Fruit fly (Drosophila melanogaster) whole organism, embryonic: Measurements from ENCODE around the gene CG10365.
A peak's percentile ranks its signal among the peaks of the same experiment; 100 is the strongest.

ENCODE experiments used
- Awh ChIP-seq: fragments of 200-800 bp; sonication (Bioruptor generic); IDR thresholded peaks from 2 replicates; pipeline ENCODE4, ENCODE4 v1.3.6; 2022; ENCODE audit warnings: missing biosample characterization, missing genetic modification characterization
- BEAF-32 ChIP-seq: fragments of 200-800 bp; sonication (Bioruptor generic); optimal IDR thresholded peaks from 3 replicates; lab custom pipeline; 2017; ENCODE audit warnings: missing biosample characterization, missing genetic modification characterization, mild to moderate bottlenecking, moderate library complexity, missing genetic modification reagents
- BtbVII ChIP-seq: fragments of 200-800 bp; sonication (Bioruptor generic); optimal IDR thresholded peaks from 3 replicates; lab custom pipeline; 2017; ENCODE audit warnings: missing biosample characterization, mild to moderate bottlenecking, missing genetic modification characterization
- CG12299 ChIP-seq: fragments of 200-800 bp; sonication (Bioruptor generic); optimal IDR thresholded peaks from 2 replicates; lab custom pipeline; 2018; ENCODE audit warnings: missing biosample characterization, mild to moderate bottlenecking, missing genetic modification characterization
- CG15601 ChIP-seq: fragments of 200-800 bp; sonication (Bioruptor generic); optimal IDR thresholded peaks from 3 replicates; lab custom pipeline; 2019; ENCODE audit warnings: missing biosample characterization, mild to moderate bottlenecking, missing genetic modification characterization, moderate library complexity
- CG16779 ChIP-seq: fragments of 200-800 bp; sonication (Bioruptor generic); IDR thresholded peaks from 2 replicates; pipeline ENCODE4 v1.3.6; 2022; ENCODE audit warnings: missing biosample characterization, missing genetic modification characterization
- CG16813 ChIP-seq: fragments of 200-800 bp; sonication (Bioruptor generic); IDR thresholded peaks from 3 replicates; pipeline ENCODE4 v1.3.6; 2022; ENCODE audit warnings: missing biosample characterization, missing genetic modification characterization; ENCODE audit not compliant: partially characterized antibody
- CG2120 ChIP-seq: fragments of 200-800 bp; sonication (Bioruptor generic); optimal IDR thresholded peaks from 3 replicates; lab custom pipeline; 2016; ENCODE audit warnings: missing biosample characterization, missing genetic modification characterization
- CG2129 ChIP-seq: fragments of 200-800 bp; sonication (Bioruptor generic); IDR thresholded peaks from 2 replicates; pipeline ENCODE4 v1.3.6; 2022; ENCODE audit warnings: missing biosample characterization, missing genetic modification characterization; ENCODE audit not compliant: partially characterized antibody
- CG2875 ChIP-seq: fragments of 200-800 bp; sonication (Bioruptor generic); optimal IDR thresholded peaks from 2 replicates; lab custom pipeline; 2017; ENCODE audit warnings: missing biosample characterization, mild to moderate bottlenecking, missing genetic modification characterization, missing genetic modification reagents
- CG30020 ChIP-seq: fragments of 200-800 bp; optimal IDR thresholded peaks from 2 replicates; lab custom pipeline; 2019; ENCODE audit warnings: missing biosample characterization, mild to moderate bottlenecking, missing genetic modification characterization, moderate library complexity
- CG3281 ChIP-seq: fragments of 200-800 bp; sonication (Bioruptor generic); optimal IDR thresholded peaks from 3 replicates; lab custom pipeline; 2017; ENCODE audit warnings: missing biosample characterization, mild to moderate bottlenecking, missing genetic modification characterization
- CG4730 ChIP-seq: fragments of 200-800 bp; sonication (Bioruptor generic); IDR thresholded peaks from 2 replicates; pipeline ENCODE4 v1.3.6; 2022; ENCODE audit warnings: missing biosample characterization, missing genetic modification characterization
- CG6254 ChIP-seq: fragments of 200-800 bp; sonication (Bioruptor generic); optimal IDR thresholded peaks from 3 replicates; lab custom pipeline; 2017; ENCODE audit warnings: mild to moderate bottlenecking, missing biosample characterization, missing genetic modification reagents, missing genetic modification characterization
- CG6683 ChIP-seq: fragments of 200-800 bp; sonication (Bioruptor generic); optimal IDR thresholded peaks from 2 replicates; lab custom pipeline; 2017; ENCODE audit warnings: missing biosample characterization, mild to moderate bottlenecking, missing genetic modification characterization, missing genetic modification reagents
- CG9817 ChIP-seq: fragments of 200-800 bp; sonication (Bioruptor generic); optimal IDR thresholded peaks from 2 replicates; lab custom pipeline; 2018; ENCODE audit warnings: missing biosample characterization, mild to moderate bottlenecking, missing genetic modification characterization, moderate library complexity
- CTCF ChIP-seq: fragments of 200-800 bp; sonication (Bioruptor generic); optimal IDR thresholded peaks from 2 replicates; lab custom pipeline; 2017; ENCODE audit warnings: missing biosample characterization, mild to moderate bottlenecking, missing genetic modification characterization, moderate library complexity
- Dip2 ChIP-seq: fragments of 200-800 bp; sonication (Bioruptor generic); IDR thresholded peaks from 2 replicates; pipeline ENCODE4 v1.3.6; 2022; ENCODE audit warnings: missing biosample characterization, missing genetic modification characterization
- Drgx ChIP-seq: fragments of 200-800 bp; sonication (Bioruptor generic); IDR thresholded peaks from 2 replicates; pipeline ENCODE4 v1.3.6; 2022; ENCODE audit warnings: missing biosample characterization, missing genetic modification characterization
- E2f2 ChIP-seq: fragments of 200-800 bp; sonication (Bioruptor generic); IDR thresholded peaks from 2 replicates; pipeline ENCODE4 v1.3.6; 2022; ENCODE audit warnings: missing biosample characterization, missing genetic modification characterization
- Eip74EF ChIP-seq, 2 experiments: fragments of 200-800 bp in 1 of 2; fragments of >200 bp in 1 of 2; sonication (Bioruptor generic) in 1 of 2; optimal IDR thresholded peaks; 2 replicates each; lab custom pipeline; 2017 to 2019; ENCODE audit warnings: missing biosample characterization in 2 of 2, missing genetic modification characterization in 2 of 2, mild to moderate bottlenecking in 1 of 2, moderate library complexity in 1 of 2
- HHEX ChIP-seq: fragments of 200-800 bp; sonication (Bioruptor generic); optimal IDR thresholded peaks from 3 replicates; lab custom pipeline; 2017; ENCODE audit warnings: missing biosample characterization, mild to moderate bottlenecking, missing genetic modification characterization, missing genetic modification reagents
- Jarid2 ChIP-seq: fragments of 200-800 bp; sonication (Bioruptor generic); optimal IDR thresholded peaks from 3 replicates; lab custom pipeline; 2017; ENCODE audit warnings: mild to moderate bottlenecking, missing biosample characterization, missing genetic modification reagents, missing genetic modification characterization
- Med ChIP-seq: fragments of 200-800 bp; sonication (Bioruptor generic); peaks from one replicate; lab custom pipeline; 2016; ENCODE audit warnings: missing biosample characterization, missing genetic modification characterization, mild to moderate bottlenecking, inconsistent platforms, moderate library complexity
- Nf-YB ChIP-seq: fragments of 200-800 bp; sonication (Bioruptor generic); optimal IDR thresholded peaks from 3 replicates; lab custom pipeline; 2019; ENCODE audit warnings: missing biosample characterization, mild to moderate bottlenecking, missing genetic modification characterization, moderate library complexity
- NfI ChIP-seq: fragments of 200-800 bp; sonication (Bioruptor generic); optimal IDR thresholded peaks from 3 replicates; lab custom pipeline; 2018; ENCODE audit warnings: missing biosample characterization, mild to moderate bottlenecking, missing genetic modification characterization, moderate library complexity
- Sin3A ChIP-seq: fragments of >200 bp; optimal IDR thresholded peaks from 2 replicates; lab custom pipeline; 2018
- TFAM ChIP-seq: fragments of 200-800 bp; sonication (Bioruptor generic); optimal IDR thresholded peaks from 2 replicates; lab custom pipeline; 2017; ENCODE audit warnings: missing biosample characterization, missing genetic modification characterization, inconsistent platforms
- bab2 ChIP-seq: fragments of 200-800 bp; sonication (Bioruptor generic); optimal IDR thresholded peaks from 2 replicates; lab custom pipeline; 2016; ENCODE audit warnings: missing biosample characterization, missing genetic modification characterization
- bigmax ChIP-seq: fragments of 200-800 bp; sonication (Bioruptor generic); optimal IDR thresholded peaks from 2 replicates; lab custom pipeline; 2018; ENCODE audit warnings: missing biosample characterization, mild to moderate bottlenecking, missing genetic modification characterization
- caup ChIP-seq: fragments of 200-800 bp; sonication (Bioruptor generic); optimal IDR thresholded peaks from 3 replicates; lab custom pipeline; 2017; ENCODE audit warnings: missing biosample characterization, mild to moderate bottlenecking, missing genetic modification characterization, moderate library complexity; ENCODE audit not compliant: severe bottlenecking
- eyg ChIP-seq: fragments of 200-800 bp; sonication (Bioruptor generic); optimal IDR thresholded peaks from 3 replicates; lab custom pipeline; 2016; ENCODE audit warnings: missing biosample characterization, missing genetic modification characterization
- gcm2 ChIP-seq: fragments of 200-800 bp; sonication (Bioruptor generic); optimal IDR thresholded peaks from 2 replicates; lab custom pipeline; 2016; ENCODE audit warnings: missing biosample characterization, missing genetic modification characterization
- gem ChIP-seq: fragments of 200-800 bp; sonication (Bioruptor generic); optimal IDR thresholded peaks from 2 replicates; lab custom pipeline; 2019; ENCODE audit warnings: missing biosample characterization, mild to moderate bottlenecking, missing genetic modification characterization, moderate library complexity
- grn ChIP-seq: fragments of 200-800 bp; sonication (Bioruptor generic); optimal IDR thresholded peaks from 3 replicates; lab custom pipeline; 2017; ENCODE audit warnings: missing biosample characterization, missing genetic modification characterization
- gsb-n ChIP-seq: fragments of 200-800 bp; sonication (Bioruptor generic); optimal IDR thresholded peaks from 3 replicates; lab custom pipeline; 2018; ENCODE audit warnings: missing biosample characterization, mild to moderate bottlenecking, missing genetic modification characterization
- hth ChIP-seq: fragments of >200 bp; optimal IDR thresholded peaks from 2 replicates; lab custom pipeline; 2017; ENCODE audit warnings: inconsistent platforms
- insv ChIP-seq, 2 experiments: fragments of 200-800 bp; sonication (Bioruptor generic); optimal IDR thresholded peaks; 3 replicates each; lab custom pipeline; 2016 to 2018; ENCODE audit warnings: missing biosample characterization in 2 of 2, missing genetic modification characterization in 2 of 2
- jing ChIP-seq: fragments of 200-800 bp; sonication (Bioruptor generic); optimal IDR thresholded peaks from 2 replicates; lab custom pipeline; 2018; ENCODE audit warnings: missing biosample characterization, mild to moderate bottlenecking, missing genetic modification characterization
- nerfin-2 ChIP-seq: fragments of 200-800 bp; sonication (Bioruptor generic); IDR thresholded peaks from 2 replicates; pipeline ENCODE4 v1.3.6; 2022; ENCODE audit warnings: missing biosample characterization, missing genetic modification characterization; ENCODE audit not compliant: partially characterized antibody
- pb ChIP-seq: fragments of 200-800 bp; sonication (Bioruptor generic); optimal IDR thresholded peaks from 3 replicates; lab custom pipeline; 2016; ENCODE audit warnings: missing biosample characterization, missing genetic modification characterization
- peb ChIP-seq: fragments of 200-800 bp; sonication (Bioruptor generic); IDR thresholded peaks from 2 replicates; pipeline ENCODE4 v1.3.6; 2022; ENCODE audit warnings: missing biosample characterization, missing genetic modification characterization
- prd ChIP-seq, 3 experiments: fragments of >200 bp in 2 of 3; fragments of 200-800 bp in 1 of 3; sonication (Bioruptor generic) in 1 of 3; optimal IDR thresholded peaks in 2 of 3; IDR thresholded peaks in 1 of 3; 2 replicates in 2 of 3; 3 replicates in 1 of 3; pipeline versions ENCODE4 v1.3.6 to Lab custom; 2017 to 2022; ENCODE audit warnings: missing biosample characterization in 1 of 3, missing genetic modification characterization in 1 of 3
- salm ChIP-seq: fragments of 200-800 bp; sonication (Bioruptor generic); optimal IDR thresholded peaks from 2 replicates; lab custom pipeline; 2018; ENCODE audit warnings: missing biosample characterization, mild to moderate bottlenecking, missing genetic modification characterization
- sc ChIP-seq, 3 experiments: fragments of >200 bp in 2 of 3; fragments of 200-800 bp in 1 of 3; sonication (Bioruptor generic) in 1 of 3; optimal IDR thresholded peaks; 2 replicates in 2 of 3; 3 replicates in 1 of 3; lab custom pipeline; 2017; ENCODE audit warnings: mild to moderate bottlenecking in 1 of 3, missing biosample characterization in 1 of 3, missing genetic modification characterization in 1 of 3, missing genetic modification reagents in 1 of 3
- sob ChIP-seq: fragments of 200-800 bp; sonication (Bioruptor generic); IDR thresholded peaks from 2 replicates; pipeline ENCODE4 v1.3.6; 2022; ENCODE audit warnings: missing biosample characterization, missing genetic modification characterization
- tio ChIP-seq: fragments of 200-800 bp; sonication (Bioruptor generic); optimal IDR thresholded peaks from 2 replicates; lab custom pipeline; 2017; ENCODE audit warnings: missing biosample characterization, missing genetic modification characterization, inconsistent platforms
- trem ChIP-seq: fragments of 200-800 bp; optimal IDR thresholded peaks from 3 replicates; lab custom pipeline; 2019; ENCODE audit warnings: missing biosample characterization, mild to moderate bottlenecking, missing genetic modification characterization, moderate library complexity

Gene CG10365

DNA sequence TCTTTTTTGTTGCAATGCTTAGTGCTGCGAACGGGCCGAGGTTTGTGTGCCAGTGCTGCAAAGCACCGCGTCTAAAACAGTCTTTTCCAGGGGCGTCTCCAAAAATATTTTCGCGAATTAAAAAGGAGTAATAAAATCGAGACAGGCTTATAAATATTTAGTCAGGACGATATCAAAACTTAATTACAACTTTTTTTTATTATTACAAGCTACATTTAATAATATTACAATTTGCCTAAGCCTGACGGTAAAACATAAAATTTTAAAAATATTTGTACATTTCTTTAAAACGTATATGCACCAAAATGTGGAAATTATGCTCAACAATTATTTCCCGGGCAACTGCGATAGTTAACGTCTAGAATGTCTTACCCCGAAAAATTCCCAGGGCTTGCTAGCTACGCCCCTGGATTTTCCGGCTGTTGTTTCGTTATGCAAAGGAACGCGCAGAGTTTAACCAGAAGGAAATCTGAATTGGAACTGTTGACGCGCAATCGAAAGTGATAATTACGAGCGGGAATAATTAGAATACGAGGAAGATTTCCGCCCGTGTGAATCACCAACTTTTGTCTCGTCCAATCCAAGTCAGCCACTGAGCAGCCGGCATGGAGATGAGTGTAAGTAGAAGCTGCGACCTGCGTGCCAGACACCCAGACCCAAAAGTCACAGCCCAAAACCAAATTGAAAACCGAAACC, 34.9 kb downstream of the CG10365 start, which contains the start of the genes PTPMT1 and Hrd3 (continued):
- peak; percentile 70 for TF ChIP-seq Dip2 (GFP tag; lab: Robert Waterston, UW)
- TF ChIP-seq E2f2 (GFP tag; lab: Robert Waterston, UW) = peak; percentile 79
- peak; percentile 98 for TF ChIP-seq CG9817 (tag; lab: Kevin White, UChicago)
- peak; percentile 95 for TF ChIP-seq trem (tag; lab: Kevin White, UChicago)
- peak; percentile 96 for TF ChIP-seq CG12299 (tag; lab: Kevin White, UChicago)
- TF ChIP-seq CG16813 (GFP tag; lab: Robert Waterston, UW) = peak; percentile 53; the same call in 2 of the 3 replicates
- TF ChIP-seq Drgx (GFP tag; lab: Robert Waterston, UW) = peak; percentile 93
- peak; percentile 99 for TF ChIP-seq HHEX (GFP tag; lab: Kevin White, UChicago)
- TF ChIP-seq CG6254 (GFP tag; lab: Kevin White, UChicago) = peak; percentile 94
- peak; percentile 97 for TF ChIP-seq CG2875 (GFP tag; lab: Kevin White, UChicago)
- TF ChIP-seq peb = peak; percentile 93
- peak; percentile 96 for TF ChIP-seq sob (GFP tag; lab: Robert Waterston, UW)
- TF ChIP-seq TFAM (GFP tag; lab: Kevin White, UChicago) = peak; percentile 88
- peak; percentile 99 for TF ChIP-seq CG3281 (GFP tag; lab: Kevin White, UChicago)
- TF ChIP-seq eyg = peak; percentile 94
- TF ChIP-seq bigmax (GFP tag; lab: Kevin White, UChicago) = peak; percentile 48
- peak; percentile 89 for TF ChIP-seq Nf-YB (GFP tag; lab: Kevin White, UChicago)
- peak; percentile 98 for TF ChIP-seq BtbVII (GFP tag; lab: Kevin White, UChicago)
- TF ChIP-seq prd (optimal IDR thresholded peaks at IDR 0.05; lab: Kevin White, UChicago) = no peak
- peak; percentile 98 for TF ChIP-seq prd (GFP tag; IDR thresholded peaks at IDR 0.05; lab: Robert Waterston, UW)
- peak; percentile 98 for TF ChIP-seq NfI (GFP tag; lab: Kevin White, UChicago)
- peak; percentile 95 for TF ChIP-seq CG6683 (GFP tag; lab: Kevin White, UChicago)
- TF ChIP-seq Jarid2 (GFP tag; lab: Kevin White, UChicago) = peak; percentile 92
- peak; percentile 98 for TF ChIP-seq caup (GFP tag; lab: Kevin White, UChicago)
- TF ChIP-seq CG15601 (tag; lab: Kevin White, UChicago) = peak; percentile 97
- no peak for TF ChIP-seq hth (lab: Kevin White, UChicago)
- peak; percentile 76 to 85 for TF ChIP-seq insv (GFP tag; optimal IDR thresholded peaks at IDR 0.05; lab: Kevin White, UChicago)
- peak; percentile 95 for TF ChIP-seq gcm2 (GFP tag; lab: Kevin White, UChicago)
- TF ChIP-seq Eip74EF (GFP tag; optimal IDR thresholded peaks at IDR 0.05; lab: Kevin White, UChicago) = peak in 1 of 2 experiments; percentile 98
- TF ChIP-seq tio (GFP tag; lab: Kevin White, UChicago) = peak; percentile 99
- TF ChIP-seq gem (tag; lab: Kevin White, UChicago) = peak; percentile 99
- TF ChIP-seq CG2120 (GFP tag; lab: Kevin White, UChicago) = peak; percentile 99
- no peak for TF ChIP-seq nerfin-2 (GFP tag; lab: Robert Waterston, UW)
- peak; percentile 94 for TF ChIP-seq CG4730 (GFP tag; lab: Robert Waterston, UW)
- TF ChIP-seq bab2 = peak; percentile 98
- TF ChIP-seq Sin3A = peak; percentile 69
- peak; percentile 95 for TF ChIP-seq salm (tag; lab: Kevin White, UChicago)
- peak; percentile 97 for TF ChIP-seq pb (GFP tag; lab: Kevin White, UChicago)
- peak; percentile 76 for TF ChIP-seq CTCF
- TF ChIP-seq CG16779 (GFP tag; lab: Robert Waterston, UW) = peak; percentile 85
- peak; percentile 92 for TF ChIP-seq CG30020 (tag; lab: Kevin White, UChicago)
- peak; percentile 92 for TF ChIP-seq Awh (GFP tag; lab: Robert Waterston, UW)
- peak; percentile 99 for TF ChIP-seq Med (GFP tag; lab: Kevin White, UChicago)
- TF ChIP-seq sc (optimal IDR thresholded peaks at IDR 0.05; lab: Kevin White, UChicago) = no peak
- TF ChIP-seq sc (GFP tag; optimal IDR thresholded peaks at IDR 0.05; lab: Kevin White, UChicago) = peak; percentile 99
- TF ChIP-seq jing = peak; percentile 93
- TF ChIP-seq gsb-n (tag; lab: Kevin White, UChicago) = peak; percentile 97
- TF ChIP-seq grn (GFP tag; lab: Kevin White, UChicago) = peak; percentile 83
- peak; percentile 64 for TF ChIP-seq BEAF-32 (GFP tag; lab: Kevin White, UChicago)
- TF ChIP-seq CG2129 (GFP tag; lab: Robert Waterston, UW) = no peak
